Worm (Caenorhabditis elegans): Measurements from ENCODE around the gene npr-19.

Gene npr-19

DNA sequence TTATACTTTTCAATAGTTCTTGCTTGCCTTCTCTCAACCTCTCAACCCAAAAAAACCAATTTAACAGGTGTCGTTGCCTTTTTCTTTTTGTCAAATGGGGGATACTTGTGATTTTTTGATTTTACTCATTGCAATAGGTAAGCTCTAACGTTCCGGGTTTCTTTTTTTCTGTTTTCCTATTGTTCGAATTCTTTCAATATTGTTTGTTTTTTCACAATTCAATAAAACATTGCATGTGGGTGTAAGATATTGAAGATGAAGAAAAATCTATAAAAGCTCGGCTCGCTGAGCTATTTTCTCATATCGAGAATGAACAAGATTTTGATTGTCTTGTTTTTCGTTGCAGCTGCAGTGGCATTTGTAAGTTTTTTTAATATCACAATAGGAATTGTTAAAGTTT is 35.1 kb upstream of the npr-19 start, which contains the start of gene T04G9.7:
Gene T04G9.7, plus strand, starts transcription at position 301 of the 400 bp plus-strand sequence.
- TF ChIP-seq zim-3 (tag; optimal IDR thresholded peaks at IDR 0.05): no peak
- no peak for TF ChIP-seq K11D2.4 (GFP tag; IDR thresholded peaks at IDR 0.05)
- TF ChIP-seq lir-1 (GFP tag; conservative IDR thresholded peaks at IDR 0.05): no peak
- TF ChIP-seq lsy-27 (tag; optimal IDR thresholded peaks at IDR 0.05; ENCODE audit: borderline replicate concordance, insufficient read depth): no peak
- TF ChIP-seq hmg-20 (GFP tag; IDR thresholded peaks at IDR 0.05): no peak
- TF ChIP-seq nhr-27 (tag; optimal IDR thresholded peaks at IDR 0.05): no peak
- no peak for TF ChIP-seq mxl-1 (tag; optimal IDR thresholded peaks at IDR 0.05)
- no peak for TF ChIP-seq fkh-3 (tag; optimal IDR thresholded peaks at IDR 0.05)

DNA sequence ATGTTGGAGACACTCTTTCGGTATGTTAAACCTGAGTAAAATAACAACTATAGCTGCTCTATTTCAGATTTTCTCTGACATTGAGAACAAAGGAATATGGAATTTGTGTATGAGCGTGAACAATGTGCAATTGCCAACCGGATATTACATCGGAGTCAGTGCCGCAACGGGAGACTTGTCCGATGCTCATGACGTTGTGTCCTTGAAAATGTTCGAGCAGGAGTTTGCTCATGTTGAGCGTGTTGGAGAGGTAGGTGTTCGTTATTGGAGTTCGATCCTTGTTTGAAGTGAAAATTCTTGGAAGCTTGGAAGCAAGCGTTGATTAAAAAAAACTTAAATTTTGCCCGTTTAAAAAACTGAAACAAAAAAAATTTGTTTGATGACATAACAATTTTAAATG is 34.1 kb upstream of the npr-19 start:
- no peak for TF ChIP-seq egrh-3 (GFP tag; IDR thresholded peaks at IDR 0.05)
- TF ChIP-seq nhr-120 (GFP tag; IDR thresholded peaks at IDR 0.05): 0 out of 2 replicates have a peak, but pooled peaks have one; percentile 6

ce11 chrX:768061-768646 is 32.7 kb upstream of the npr-19 start, which contains the start of the genes trap-2 and ile-2:
trap-2 (minus strand) TSS chrX:768069.
ile-2 (plus strand) TSS chrX:768596.
- TF ChIP-seq attf-5 (GFP tag; optimal IDR thresholded peaks at IDR 0.05): peak; percentile 94
- no peak for TF ChIP-seq hlh-26 (GFP tag; conservative IDR thresholded peaks at IDR 0.05)
- TF ChIP-seq sea-2 (GFP tag; IDR thresholded peaks at IDR 0.05): no peak
- TF ChIP-seq C06A6.2 (GFP tag; conservative IDR thresholded peaks at IDR 0.05): peak; percentile 61
- peak; percentile 99 for TF ChIP-seq mcd-1 (GFP tag; IDR thresholded peaks at IDR 0.05)
- TF ChIP-seq D2030.7 (GFP tag; IDR thresholded peaks at IDR 0.05): no peak
- TF ChIP-seq lag-1 (GFP tag; IDR thresholded peaks at IDR 0.05): no peak
- TF ChIP-seq nhr-27 (tag; optimal IDR thresholded peaks at IDR 0.05): no peak
- peak; percentile 8 for TF ChIP-seq B0035.1 (tag; optimal IDR thresholded peaks at IDR 0.05)
- TF ChIP-seq B0261.1 (tag; optimal IDR thresholded peaks at IDR 0.05): no peak
- no peak for TF ChIP-seq aptf-3 (GFP tag; IDR thresholded peaks at IDR 0.05)
- peak; percentile 95 for TF ChIP-seq nhr-90 (tag; optimal IDR thresholded peaks at IDR 0.05)
- TF ChIP-seq madf-6 (GFP tag; IDR thresholded peaks at IDR 0.05): no peak
- TF ChIP-seq F57C9.4 (tag; optimal IDR thresholded peaks at IDR 0.05): no peak
- TF ChIP-seq lsl-1 (GFP tag; optimal IDR thresholded peaks at IDR 0.05): peak; percentile 63
- TF ChIP-seq cebp-2 (GFP tag; IDR thresholded peaks at IDR 0.05): no peak
- TF ChIP-seq Y56A3A.18 (GFP tag; IDR thresholded peaks at IDR 0.05): peak; percentile 83; the same call in 1 of the 2 replicates
- TF ChIP-seq rec-8 (tag; optimal IDR thresholded peaks at IDR 0.05): no peak
- TF ChIP-seq F57A8.1 (GFP tag; optimal IDR thresholded peaks at IDR 0.05): peak; percentile 29
- peak; percentile 79 for TF ChIP-seq ztf-18 (tag; optimal IDR thresholded peaks at IDR 0.05)
- TF ChIP-seq C17E4.6 (GFP tag; IDR thresholded peaks at IDR 0.05): no peak
- no peak for TF ChIP-seq ccch-3 (GFP tag; optimal IDR thresholded peaks at IDR 0.05)
- TF ChIP-seq madf-3 (GFP tag; IDR thresholded peaks at IDR 0.05): 0 out of 2 replicates have a peak, but pooled peaks have one; percentile 34
- TF ChIP-seq hrde-1 (tag; optimal IDR thresholded peaks at IDR 0.05; ENCODE audit: borderline replicate concordance): no peak
- TF ChIP-seq T26A5.8 (tag; optimal IDR thresholded peaks at IDR 0.05): no peak
- TF ChIP-seq rcor-1 (GFP tag; IDR thresholded peaks at IDR 0.05): peak; percentile 59
- TF ChIP-seq tbp1 (GFP tag; optimal IDR thresholded peaks at IDR 0.05): peak; percentile 66
- TF ChIP-seq ceh-40 (GFP tag; IDR thresholded peaks at IDR 0.05): no peak
- TF ChIP-seq egl-44 (GFP tag; IDR thresholded peaks at IDR 0.05): 0 out of 2 replicates have a peak, but pooled peaks have one; percentile 46
- TF ChIP-seq F37B4.10 (GFP tag; IDR thresholded peaks at IDR 0.05): 0 out of 2 replicates have a peak, but pooled peaks have one; percentile 81
- TF ChIP-seq athp-1 (tag; optimal IDR thresholded peaks at IDR 0.05): peak; percentile 8
- no peak for TF ChIP-seq attf-6 (GFP tag; IDR thresholded peaks at IDR 0.05)
- TF ChIP-seq hmg-20 (GFP tag; IDR thresholded peaks at IDR 0.05): peak; percentile 60; the same call in 1 of the 2 replicates
- no peak for TF ChIP-seq Y79H2A.3 (GFP tag; conservative IDR thresholded peaks at IDR 0.05)
- TF ChIP-seq Y53F4B.3 (GFP tag; IDR thresholded peaks at IDR 0.05): no peak
- TF ChIP-seq hlh-12 (tag; optimal IDR thresholded peaks at IDR 0.05): no peak
- peak; percentile 90 for TF ChIP-seq Y53G8AR.9 (GFP tag; conservative IDR thresholded peaks at IDR 0.05)
